Fruit fly (Drosophila melanogaster) Kc167 (cell line): ENCODE measurements around the gene CG45071.

Experiments used
- Myc ChIP-seq: fragments of >200 bp; optimal IDR thresholded peaks from 2 replicates; lab custom pipeline; 2017; ENCODE audit warnings: missing external identifiers
- Sin3A ChIP-seq: fragments of >200 bp; optimal IDR thresholded peaks from 2 replicates; lab custom pipeline; 2018; ENCODE audit warnings: missing external identifiers
- h ChIP-seq: fragments of >200 bp; optimal IDR thresholded peaks from 3 replicates; lab custom pipeline; 2018; ENCODE audit warnings: missing external identifiers
- psq ChIP-seq: fragments of >200 bp; optimal IDR thresholded peaks from 2 replicates; lab custom pipeline; 2017; ENCODE audit warnings: missing external identifiers

DNA sequence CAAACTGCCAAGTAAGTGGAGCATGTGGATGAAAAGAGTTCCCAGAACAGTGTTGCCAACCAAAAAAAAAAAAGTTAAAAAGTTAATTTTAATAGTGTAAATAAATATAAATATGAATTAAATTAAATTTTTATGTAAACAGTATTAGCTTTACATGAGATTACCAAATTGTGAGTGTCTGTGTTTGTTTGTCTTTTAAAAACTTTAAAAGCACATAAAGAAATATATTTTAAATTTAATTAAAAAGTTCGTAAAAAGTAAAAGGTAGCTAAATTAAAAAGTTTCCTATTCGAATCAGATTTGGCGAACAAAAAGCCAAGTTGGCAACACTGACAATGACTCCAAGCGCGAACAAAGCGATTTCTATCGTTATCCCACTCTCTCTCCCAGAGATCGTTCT, 3.3 kb downstream of the CG45071 start:
- TF ChIP-seq Sin3A (lab: Kevin White, UChicago) (no peak), Myc (lab: Kevin White, UChicago) (no peak), h (no peak), psq (no peak)
